Fruit fly (Drosophila melanogaster): Measurements from ENCODE around the gene otu.

Gene otu

dm6 chrX:8464378-8465036 lies 24.8 kb downstream of the otu start, which contains the start of gene Sptr (continued):
- peak; percentile 36; the same call in 1 of the 3 replicates for TF ChIP-seq Optix (GFP tag; IDR thresholded peaks at IDR 0.05)
- TF ChIP-seq da (GFP tag; optimal IDR thresholded peaks at IDR 0.05), result no peak
- TF ChIP-seq Meics (GFP tag; optimal IDR thresholded peaks at IDR 0.05), result peak; percentile 94
- TF ChIP-seq run (tag; optimal IDR thresholded peaks at IDR 0.05), result peak; percentile 75
- TF ChIP-seq CG6854 (GFP tag; optimal IDR thresholded peaks at IDR 0.05), result peak; percentile 88
- TF ChIP-seq cad (GFP tag; optimal IDR thresholded peaks at IDR 0.05), result no peak
- peak; percentile 76; the same call in 3 of the 4 replicates for TF ChIP-seq Gug (GFP tag; IDR thresholded peaks at IDR 0.05)
- TF ChIP-seq Dfd (GFP tag; optimal IDR thresholded peaks at IDR 0.05), result no peak
- TF ChIP-seq CG13287 (GFP tag; IDR thresholded peaks at IDR 0.05; ENCODE audit: partially characterized antibody), result 0 out of 2 replicates have a peak, but pooled peaks have one; percentile 21
- TF ChIP-seq lov (optimal IDR thresholded peaks at IDR 0.05), result no peak
- TF ChIP-seq lov (GFP tag; IDR thresholded peaks at IDR 0.05), result 0 out of 3 replicates have a peak, but pooled peaks have one; percentile 26
- no peak for TF ChIP-seq Kr (GFP tag; optimal IDR thresholded peaks at IDR 0.05)
- TF ChIP-seq h (optimal IDR thresholded peaks at IDR 0.05), result no peak
- peak; percentile 80 for TF ChIP-seq CG17829 (tag; optimal IDR thresholded peaks at IDR 0.05)
- peak; percentile 93 for TF ChIP-seq CG13894 (tag; optimal IDR thresholded peaks at IDR 0.05)
- peak; percentile 89 for TF ChIP-seq CG17359 (tag; optimal IDR thresholded peaks at IDR 0.05)
- TF ChIP-seq CG1602 (GFP tag; optimal IDR thresholded peaks at IDR 0.05), result peak; percentile 74
- peak; percentile 62 for TF ChIP-seq CG5245 (GFP tag; optimal IDR thresholded peaks at IDR 0.05)
- peak; percentile 95 for TF ChIP-seq dysf (GFP tag; IDR thresholded peaks at IDR 0.05)
- peak; percentile 35 for TF ChIP-seq tup (GFP tag; optimal IDR thresholded peaks at IDR 0.05)
- peak; percentile 96 for TF ChIP-seq CG2120 (GFP tag; optimal IDR thresholded peaks at IDR 0.05)
- peak; percentile 35 to 75 for TF ChIP-seq Trl (optimal IDR thresholded peaks at IDR 0.05)
- peak; percentile 59 for TF ChIP-seq Trl (GFP tag; optimal IDR thresholded peaks at IDR 0.05)
- peak in 1 of 2 experiments; percentile 63 for TF ChIP-seq Hr78 (GFP tag; optimal IDR thresholded peaks at IDR 0.05)
- TF ChIP-seq Neu2 (GFP tag; optimal IDR thresholded peaks at IDR 0.05; ENCODE audit: borderline replicate concordance), result no peak
- TF ChIP-seq CG30403 (GFP tag; optimal IDR thresholded peaks at IDR 0.05), result peak; percentile 90
- no peak for TF ChIP-seq MESR4 (GFP tag; optimal IDR thresholded peaks at IDR 0.05)
- TF ChIP-seq HmgZ (tag; optimal IDR thresholded peaks at IDR 0.05), result peak; percentile 91
- TF ChIP-seq gem (tag; optimal IDR thresholded peaks at IDR 0.05), result peak; percentile 93
- no peak for TF ChIP-seq Sry-β (GFP tag; optimal IDR thresholded peaks at IDR 0.05)
- TF ChIP-seq CG15601 (tag; optimal IDR thresholded peaks at IDR 0.05), result peak; percentile 58
- no peak for TF ChIP-seq vnd (GFP tag; IDR thresholded peaks at IDR 0.05; ENCODE audit: partially characterized antibody)
- no peak for TF ChIP-seq HLHmδ (GFP tag; optimal IDR thresholded peaks at IDR 0.05)
- TF ChIP-seq D19A (tag; optimal IDR thresholded peaks at IDR 0.05), result peak; percentile 79
- peak; percentile 93 for TF ChIP-seq stc (GFP tag; IDR thresholded peaks at IDR 0.05)
- TF ChIP-seq CG4707 (GFP tag; optimal IDR thresholded peaks at IDR 0.05), result peak; percentile 23
- TF ChIP-seq CG9727 (GFP tag; optimal IDR thresholded peaks at IDR 0.05), result peak; percentile 86
- TF ChIP-seq wek (GFP tag; optimal IDR thresholded peaks at IDR 0.05), result peak; percentile 48
- peak; percentile 78 for TF ChIP-seq ken (GFP tag; IDR thresholded peaks at IDR 0.05)
- TF ChIP-seq tio (GFP tag; optimal IDR thresholded peaks at IDR 0.05), result peak; percentile 62
- TF ChIP-seq ci (GFP tag; IDR thresholded peaks at IDR 0.05), result peak; percentile 88
- TF ChIP-seq Deaf1 (tag; optimal IDR thresholded peaks at IDR 0.05), result peak; percentile 67
- no peak for TF ChIP-seq CG12236 (GFP tag; optimal IDR thresholded peaks at IDR 0.05)
- peak; percentile 63 for TF ChIP-seq CHES-1-like (GFP tag; optimal IDR thresholded peaks at IDR 0.05)
- peak; percentile 67 for TF ChIP-seq Max (GFP tag; optimal IDR thresholded peaks at IDR 0.05)
- peak; percentile 65 for TF ChIP-seq CG4404 (GFP tag; IDR thresholded peaks at IDR 0.05)
- TF ChIP-seq Sin3A (optimal IDR thresholded peaks at IDR 0.05), result no peak
- TF ChIP-seq sr (GFP tag; IDR thresholded peaks at IDR 0.05), result peak; percentile 44; the same call in 1 of the 3 replicates
- peak; percentile 92 for TF ChIP-seq HLH3B (GFP tag; IDR thresholded peaks at IDR 0.05)
- peak; percentile 26 for TF ChIP-seq Sry-δ (GFP tag; optimal IDR thresholded peaks at IDR 0.05)
- TF ChIP-seq CG34422 (GFP tag; IDR thresholded peaks at IDR 0.05), result peak; percentile 88
